Worm (Caenorhabditis elegans): ENCODE measurements around the gene nduf-11.

nduf-11 gene

DNA sequence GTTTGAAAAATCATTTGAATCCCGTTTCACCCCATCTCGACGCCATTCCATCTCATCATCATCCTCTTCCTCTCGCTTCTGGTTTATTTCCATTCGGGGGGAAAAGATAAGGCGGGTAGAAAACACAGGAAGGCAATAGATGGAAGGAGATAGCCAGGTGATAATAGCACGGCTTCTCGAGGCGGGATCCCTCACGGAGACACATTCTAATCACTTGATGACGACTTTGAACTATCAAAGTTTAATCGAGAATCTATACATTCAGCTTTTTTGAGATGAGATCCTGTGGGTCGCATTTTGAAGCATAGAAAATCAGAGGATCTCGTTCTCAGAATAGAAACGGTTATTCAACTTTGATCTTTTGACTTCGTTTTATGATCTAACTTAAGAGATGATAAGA, 26.6 kb upstream of the nduf-11 start, which contains the start of gene C33B4.2:
C33B4.2 (minus strand) TSS at position 165 of the 400 bp plus-strand sequence.
- TF ChIP-seq pros-1 (tag; optimal IDR thresholded peaks at IDR 0.05) = no peak
- TF ChIP-seq hlh-6 (tag; optimal IDR thresholded peaks at IDR 0.05) = no peak
- no peak for TF ChIP-seq sdc-2 (tag; optimal IDR thresholded peaks at IDR 0.05)
- TF ChIP-seq ceh-2 (tag; optimal IDR thresholded peaks at IDR 0.05) = no peak

DNA sequence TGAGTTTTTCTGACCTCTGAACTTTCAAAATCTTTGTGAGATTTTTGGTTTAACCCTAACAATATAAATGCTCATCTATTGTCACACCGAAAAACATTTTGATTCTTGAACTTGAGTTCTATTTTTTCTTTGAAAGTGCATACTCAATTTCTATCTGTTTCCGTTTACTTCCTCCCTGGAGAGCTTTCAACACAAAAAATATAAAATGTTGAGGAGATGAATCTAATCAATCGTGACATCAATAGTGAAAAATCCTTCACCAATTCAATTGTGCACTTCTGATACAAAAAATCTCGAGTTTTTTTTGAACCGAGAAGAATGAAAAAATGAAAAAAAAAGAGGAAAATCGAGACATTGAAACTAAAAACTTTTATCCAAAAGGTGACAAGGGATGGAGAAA, 16.3 kb upstream of the nduf-11 start:
- TF ChIP-seq madf-2 (tag; optimal IDR thresholded peaks at IDR 0.05) (no peak), tbx-2 (tag; optimal IDR thresholded peaks at IDR 0.05) (no peak), sox-2 (GFP tag; IDR thresholded peaks at IDR 0.05) (no peak), ceh-6 (GFP tag; optimal IDR thresholded peaks at IDR 0.05) (no peak), ztf-16 (tag; optimal IDR thresholded peaks at IDR 0.05) (no peak), ceh-22 (tag; optimal IDR thresholded peaks at IDR 0.05) (no peak), C08G9.2 (tag; optimal IDR thresholded peaks at IDR 0.05) (no peak), ceh-45 (GFP tag; IDR thresholded peaks at IDR 0.05) (no peak), ceh-30 (tag; optimal IDR thresholded peaks at IDR 0.05) (no peak), unc-3 (GFP tag; conservative IDR thresholded peaks at IDR 0.05) (no peak), unc-3 (tag; optimal IDR thresholded peaks at IDR 0.05) (no peak), mec-3 (tag; optimal IDR thresholded peaks at IDR 0.05; ENCODE audit: borderline replicate concordance) (no peak), hlh-15 (tag; optimal IDR thresholded peaks at IDR 0.05) (no peak), ahr-1 (tag; optimal IDR thresholded peaks at IDR 0.05) (no peak), sox-4 (tag; optimal IDR thresholded peaks at IDR 0.05) (no peak), npax-4 (tag; optimal IDR thresholded peaks at IDR 0.05) (no peak), syd-9 (tag; optimal IDR thresholded peaks at IDR 0.05) (no peak)

DNA sequence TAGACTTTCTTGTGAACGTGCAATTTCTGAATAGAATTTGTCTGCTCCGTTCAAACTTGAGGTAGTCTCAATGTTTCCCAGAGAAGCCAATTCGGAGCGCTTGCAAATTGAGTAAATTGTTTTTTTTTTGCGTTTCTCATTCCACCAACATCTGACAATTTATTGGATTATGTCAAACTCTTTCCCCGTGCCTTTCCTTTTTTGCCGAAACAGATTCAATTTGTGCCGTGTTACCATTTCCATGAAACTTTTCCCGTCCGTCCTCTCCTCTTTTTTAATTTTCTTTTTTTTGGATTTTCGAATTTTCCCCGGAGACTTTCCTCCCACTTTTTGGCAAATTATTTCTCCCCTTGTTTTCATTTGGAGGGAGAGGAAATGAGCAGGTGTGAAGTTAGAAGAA, 8.1 kb upstream of the nduf-11 start:
- peak; percentile 76 for TF ChIP-seq unc-42 (tag; optimal IDR thresholded peaks at IDR 0.05)
- no peak for TF ChIP-seq dmd-4 (tag; optimal IDR thresholded peaks at IDR 0.05; ENCODE audit: borderline replicate concordance)

DNA sequence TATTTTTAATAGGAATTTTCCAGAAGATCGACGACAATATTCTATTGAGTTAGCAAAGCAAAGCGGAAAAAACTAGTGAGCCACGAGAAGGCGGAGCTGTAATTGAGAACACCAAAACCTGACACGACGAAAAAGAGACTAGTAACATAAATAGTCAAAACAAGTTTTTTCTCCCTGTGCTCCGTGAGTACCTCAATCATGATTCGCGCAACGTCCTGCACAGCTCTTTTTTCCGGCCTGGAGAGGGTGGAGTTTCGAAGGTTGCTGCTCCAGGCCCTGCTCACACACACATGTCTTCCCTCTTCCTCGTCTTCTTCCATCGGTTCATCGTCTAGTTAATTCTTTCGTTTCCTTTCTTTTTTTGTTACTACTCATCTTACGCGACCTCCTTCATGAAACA, 6.2 kb upstream of the nduf-11 start, which contains the start of gene clh-2:
clh-2 (plus strand) TSS at position 301 of the 400 bp plus-strand sequence.
- no peak for TF ChIP-seq gmeb-2 (tag; optimal IDR thresholded peaks at IDR 0.05)
- TF ChIP-seq ceh-30 (tag; optimal IDR thresholded peaks at IDR 0.05) = no peak
- TF ChIP-seq pax-1 (tag; optimal IDR thresholded peaks at IDR 0.05) = no peak
- no peak for TF ChIP-seq fax-1 (tag; optimal IDR thresholded peaks at IDR 0.05)
- no peak for TF ChIP-seq tbx-2 (tag; optimal IDR thresholded peaks at IDR 0.05)
- no peak for TF ChIP-seq pqm-1 (tag; optimal IDR thresholded peaks at IDR 0.05)
- no peak for TF ChIP-seq unc-42 (tag; optimal IDR thresholded peaks at IDR 0.05)
- TF ChIP-seq hlh-8 (tag; optimal IDR thresholded peaks at IDR 0.05) = no peak
- no peak for TF ChIP-seq ahr-1 (tag; optimal IDR thresholded peaks at IDR 0.05)

DNA sequence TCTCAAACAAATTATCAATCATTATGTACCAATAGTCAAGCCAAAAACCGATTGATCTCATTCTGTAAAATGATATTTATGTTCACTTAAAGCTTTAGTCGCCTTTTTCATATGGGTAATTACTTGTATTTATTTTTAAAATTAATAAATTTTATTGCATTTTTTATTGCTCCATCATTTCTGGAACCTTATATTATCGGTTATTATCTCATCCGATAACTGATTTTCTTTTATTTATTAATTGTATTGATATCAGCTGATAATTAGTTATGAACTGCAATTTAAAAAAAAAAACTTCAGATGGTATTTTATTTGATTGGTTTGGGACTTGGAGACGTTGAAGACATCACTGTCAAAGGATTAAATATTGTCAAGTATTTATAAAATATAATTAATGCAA, 4.5 kb upstream of the nduf-11 start, which contains the start of gene dph-5:
dph-5 (plus strand) TSS at position 301 of the 400 bp plus-strand sequence.
- TF ChIP-seq nhr-11 (tag; optimal IDR thresholded peaks at IDR 0.05) (no peak), ceh-24 (tag; optimal IDR thresholded peaks at IDR 0.05) (no peak), che-1 (tag; optimal IDR thresholded peaks at IDR 0.05) (no peak), nfya-1 (tag; optimal IDR thresholded peaks at IDR 0.05) (no peak), C38D4.7 (GFP tag; optimal IDR thresholded peaks at IDR 0.05) (no peak), Y22D7AL.16 (tag; optimal IDR thresholded peaks at IDR 0.05) (no peak), ama-1 (optimal IDR thresholded peaks at IDR 0.05) (no peak), hlh-30 (tag; optimal IDR thresholded peaks at IDR 0.05; ENCODE audit: insufficient read depth) (no peak), ceh-34 (tag; optimal IDR thresholded peaks at IDR 0.05) (no peak), unc-42 (tag; optimal IDR thresholded peaks at IDR 0.05) (no peak), elt-4 (tag; optimal IDR thresholded peaks at IDR 0.05) (no peak), pag-3 (tag; optimal IDR thresholded peaks at IDR 0.05; ENCODE audit: borderline replicate concordance) (no peak), T23F11.4 (GFP tag; optimal IDR thresholded peaks at IDR 0.05) (no peak), ztf-16 (tag; optimal IDR thresholded peaks at IDR 0.05) (no peak), fax-1 (tag; optimal IDR thresholded peaks at IDR 0.05) (no peak), elt-2 (tag; optimal IDR thresholded peaks at IDR 0.05) (no peak), lim-6 (tag; optimal IDR thresholded peaks at IDR 0.05) (no peak), ceh-2 (tag; optimal IDR thresholded peaks at IDR 0.05) (no peak)

Data from whole organism, late embryonic.